Worm (Caenorhabditis elegans) whole organism, L4 larva: ENCODE measurements around the gene romo-1.

Experiments
- dmd-8 ChIP-seq: fragments of 200-800 bp; sonication (Bioruptor generic); IDR thresholded peaks from 2 replicates; pipeline ENCODE4 v1.3.6; 2022; ENCODE audit warnings: missing genetic modification characterization, missing compliant biosample characterization
- dpl-1 ChIP-seq: fragments of 150-350 bp; optimal IDR thresholded peaks from 2 replicates; lab custom pipeline; 2014; ENCODE audit warnings: missing biosample characterization, missing genetic modification reagents, missing genetic modification characterization
- egl-27 ChIP-seq: sonication (generic microtip); optimal IDR thresholded peaks from 3 replicates; lab custom pipeline; 2017; ENCODE audit warnings: missing biosample characterization, missing genetic modification reagents, missing genetic modification characterization
- rbr-2 ChIP-seq: sonication (generic microtip); optimal IDR thresholded peaks from 2 replicates; lab custom pipeline; 2016; ENCODE audit warnings: missing genotype, missing genetic modification characterization, missing compliant biosample characterization
- skn-1 ChIP-seq: fragments of 150-350 bp; optimal IDR thresholded peaks from 2 replicates; lab custom pipeline; 2014; ENCODE audit warnings: missing biosample characterization, missing genetic modification characterization

- TF ChIP-seq skn-1 (tag; lab: Kevin White, UChicago) (no peak), egl-27 (no peak), rbr-2 (no peak), dpl-1 (GFP tag; lab: Kevin White, UChicago) (no peak), dmd-8 (GFP tag; lab: Robert Waterston, UW) (no peak)
Observed at ce11 chrII:13230489-13231196, 7.1 kb downstream of the romo-1 start.
